Worm (Caenorhabditis elegans): ENCODE data around the gene sdz-36.

The sdz-36 gene

DNA sequence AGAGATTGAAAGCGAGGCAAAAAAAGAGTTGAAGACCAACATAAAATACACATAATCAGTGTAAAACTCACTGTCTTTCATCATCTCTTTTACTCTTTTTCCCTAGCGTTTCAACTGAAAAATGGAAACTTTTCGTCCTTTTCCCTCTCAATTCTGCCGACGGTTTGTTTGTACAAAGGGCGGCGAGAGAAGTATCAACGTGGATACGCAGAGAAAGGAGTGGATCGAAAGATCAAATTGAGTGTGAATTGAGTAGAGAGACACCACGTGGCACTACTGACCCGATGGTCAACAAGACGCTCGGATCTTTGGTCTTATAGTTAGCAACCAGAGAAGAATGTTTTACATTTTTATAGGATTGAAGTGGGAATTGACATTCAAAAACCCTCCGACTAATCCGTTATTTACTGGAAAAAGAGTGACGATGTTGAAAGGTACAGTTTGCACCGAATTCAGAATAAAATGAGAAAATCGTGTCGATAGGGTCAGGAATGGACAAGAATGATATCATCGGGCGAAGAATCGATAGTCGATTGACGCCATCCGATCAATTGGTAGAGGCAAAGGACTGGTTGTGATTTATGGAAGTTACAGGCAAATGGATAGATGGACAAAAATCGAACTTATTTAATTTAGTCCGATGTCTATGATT lies 19.6 kb upstream of the sdz-36 start (continued):
- TF ChIP-seq snpc-1.3 (tag; optimal IDR thresholded peaks at IDR 0.05; ENCODE audit: insufficient read depth) (no peak), ceh-27 (GFP tag; optimal IDR thresholded peaks at IDR 0.05) (no peak), ceh-58 (GFP tag; IDR thresholded peaks at IDR 0.05) (no peak), ztf-26 (tag; optimal IDR thresholded peaks at IDR 0.05) (no peak), hlh-12 (tag; optimal IDR thresholded peaks at IDR 0.05) (no peak), ztf-25 (GFP tag; IDR thresholded peaks at IDR 0.05) (no peak), lin-35 (GFP tag; optimal IDR thresholded peaks at IDR 0.05) (peak in 1 of 3 experiments; percentile 10), dox-1 (GFP tag; IDR thresholded peaks at IDR 0.05) (no peak; the same call in 1 of the 2 replicates), ets-4 (GFP tag; optimal IDR thresholded peaks at IDR 0.05) (no peak), F10E7.11 (tag; optimal IDR thresholded peaks at IDR 0.05) (no peak), mes-4 (tag; optimal IDR thresholded peaks at IDR 0.05) (no peak), lsy-27 (tag; optimal IDR thresholded peaks at IDR 0.05; ENCODE audit: borderline replicate concordance, insufficient read depth) (no peak), aptf-3 (GFP tag; IDR thresholded peaks at IDR 0.05) (no peak), Y53G8AR.9 (GFP tag; conservative IDR thresholded peaks at IDR 0.05) (no peak), K12H6.12 (tag; optimal IDR thresholded peaks at IDR 0.05) (no peak), ceh-100 (GFP tag; IDR thresholded peaks at IDR 0.05) (no peak), mxl-1 (tag; optimal IDR thresholded peaks at IDR 0.05) (no peak), snpc-1.1 (tag; optimal IDR thresholded peaks at IDR 0.05; ENCODE audit: insufficient read depth) (no peak), snpc-3.4 (tag; optimal IDR thresholded peaks at IDR 0.05) (no peak), B0035.1 (tag; optimal IDR thresholded peaks at IDR 0.05) (no peak), akir-1 (GFP tag; optimal IDR thresholded peaks at IDR 0.05) (no peak), F49E8.2 (tag; optimal IDR thresholded peaks at IDR 0.05; ENCODE audit: insufficient read depth) (no peak), ceh-79 (tag; optimal IDR thresholded peaks at IDR 0.05) (no peak), madf-3 (GFP tag; IDR thresholded peaks at IDR 0.05) (no peak), let-607 (tag; optimal IDR thresholded peaks at IDR 0.05) (peak in 1 of 2 experiments; percentile 46), F23B12.7 (tag; optimal IDR thresholded peaks at IDR 0.05; ENCODE audit: insufficient read depth) (peak; percentile 37), nhr-90 (tag; optimal IDR thresholded peaks at IDR 0.05) (no peak), zfh-2 (GFP tag; conservative IDR thresholded peaks at IDR 0.05) (no peak), ztf-28 (GFP tag; IDR thresholded peaks at IDR 0.05) (no peak), nhr-27 (tag; optimal IDR thresholded peaks at IDR 0.05) (no peak), hrde-1 (tag; optimal IDR thresholded peaks at IDR 0.05; ENCODE audit: borderline replicate concordance) (no peak), ceh-91 (GFP tag; IDR thresholded peaks at IDR 0.05) (no peak), repo-1 (tag; optimal IDR thresholded peaks at IDR 0.05) (no peak), ceh-40 (GFP tag; IDR thresholded peaks at IDR 0.05) (no peak), lag-1 (GFP tag; IDR thresholded peaks at IDR 0.05) (no peak), cebp-1 (GFP tag; IDR thresholded peaks at IDR 0.05) (no peak), cebp-1 (tag; optimal IDR thresholded peaks at IDR 0.05) (peak; percentile 74), rpc-1 (optimal IDR thresholded peaks at IDR 0.05) (no peak), rpc-1 (tag; optimal IDR thresholded peaks at IDR 0.05) (no peak), attf-3 (GFP tag; conservative IDR thresholded peaks at IDR 0.05) (no peak), gei-17 (GFP tag; optimal IDR thresholded peaks at IDR 0.05) (no peak), Y67H2A.10 (GFP tag; conservative IDR thresholded peaks at IDR 0.05) (no peak), efl-1 (GFP tag; optimal IDR thresholded peaks at IDR 0.05) (no peak), let-526 (GFP tag; IDR thresholded peaks at IDR 0.05) (no peak), lsl-1 (GFP tag; optimal IDR thresholded peaks at IDR 0.05) (no peak), unc-62 (GFP tag; optimal IDR thresholded peaks at IDR 0.05) (no peak), F52B5.7 (tag; optimal IDR thresholded peaks at IDR 0.05) (no peak), xnd-1 (tag; optimal IDR thresholded peaks at IDR 0.05) (no peak)

Measured in whole organism, young adult.